Fruit fly (Drosophila melanogaster): ENCODE data around the gene CG17991.

Gene CG17991

DNA sequence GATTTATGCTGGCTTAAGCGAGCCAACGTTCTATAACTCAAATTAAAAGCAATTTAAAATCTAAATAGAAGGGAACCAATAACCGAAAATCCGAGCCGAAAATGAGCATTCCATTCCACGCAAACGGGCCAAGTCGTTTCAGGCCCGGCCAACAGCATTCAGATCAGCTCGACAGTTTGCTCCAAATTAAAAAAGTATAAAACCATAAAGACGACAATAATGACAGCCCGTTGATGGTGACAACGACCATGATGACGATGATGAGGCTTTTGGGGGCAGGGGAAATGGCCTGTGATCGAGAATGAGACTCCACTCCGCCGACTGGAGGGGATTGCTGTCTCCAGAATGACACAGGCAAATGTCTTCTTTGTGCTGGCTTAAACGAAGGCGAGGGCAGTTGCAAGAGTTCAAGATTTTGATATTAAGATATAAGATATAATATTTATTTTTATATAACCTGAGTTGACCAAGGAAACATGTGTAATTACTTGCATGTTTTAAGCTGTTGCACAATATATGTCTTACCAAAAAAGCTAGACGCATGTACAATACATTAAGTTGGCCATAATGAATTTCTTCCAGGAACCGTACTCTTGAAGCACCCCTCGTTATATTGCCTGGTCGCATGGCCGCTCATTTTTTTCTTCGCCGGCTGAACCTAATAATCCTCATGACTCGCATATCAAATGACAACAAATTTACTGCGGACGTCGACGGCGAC is 36.2 kb upstream of the CG17991 start (continued):
- no peak for TF ChIP-seq Poxn (GFP tag; IDR thresholded peaks at IDR 0.05)
- TF ChIP-seq CG12391 (tag; optimal IDR thresholded peaks at IDR 0.05): peak; percentile 14
- no peak for TF ChIP-seq ato (GFP tag; IDR thresholded peaks at IDR 0.05; ENCODE audit: partially characterized antibody)
- no peak for TF ChIP-seq sens (GFP tag)
- TF ChIP-seq CG8290 (GFP tag; optimal IDR thresholded peaks at IDR 0.05): no peak
- no peak for TF ChIP-seq CG8290 (tag; optimal IDR thresholded peaks at IDR 0.05)
- no peak for TF ChIP-seq unpg (GFP tag; optimal IDR thresholded peaks at IDR 0.05)
- TF ChIP-seq CG10267 (tag; optimal IDR thresholded peaks at IDR 0.05): peak; percentile 39
- TF ChIP-seq lmd (GFP tag; IDR thresholded peaks at IDR 0.05): 0 out of 2 replicates have a peak, but pooled peaks have one; percentile 20
- TF ChIP-seq CG9215 (GFP tag; IDR thresholded peaks at IDR 0.05): no peak
- no peak for TF ChIP-seq Dip2 (GFP tag; IDR thresholded peaks at IDR 0.05)
- TF ChIP-seq CG10959 (GFP tag; IDR thresholded peaks at IDR 0.05): no peak
- TF ChIP-seq gcm (GFP tag; optimal IDR thresholded peaks at IDR 0.05): no peak
- TF ChIP-seq CG10431 (GFP tag; optimal IDR thresholded peaks at IDR 0.05): no peak
- no peak for TF ChIP-seq Aef1 (GFP tag; IDR thresholded peaks at IDR 0.05)
- no peak for TF ChIP-seq salm (tag; optimal IDR thresholded peaks at IDR 0.05)
- no peak for TF ChIP-seq z (GFP tag; IDR thresholded peaks at IDR 0.05)
- TF ChIP-seq Jarid2 (GFP tag; optimal IDR thresholded peaks at IDR 0.05): no peak
- TF ChIP-seq Tbp (GFP tag; optimal IDR thresholded peaks at IDR 0.05): no peak
- TF ChIP-seq emc (GFP tag; optimal IDR thresholded peaks at IDR 0.05): no peak
- TF ChIP-seq Xrp1 (GFP tag; IDR thresholded peaks at IDR 0.05): peak; percentile 45; the same call in 1 of the 2 replicates
- no peak for TF ChIP-seq Hr51 (GFP tag; optimal IDR thresholded peaks at IDR 0.05)
- no peak for TF ChIP-seq BtbVII (GFP tag; optimal IDR thresholded peaks at IDR 0.05)
- TF ChIP-seq CG32767 (GFP tag; IDR thresholded peaks at IDR 0.05): no peak
- no peak for TF ChIP-seq fu2 (GFP tag; optimal IDR thresholded peaks at IDR 0.05)
- no peak for TF ChIP-seq pros (GFP tag; optimal IDR thresholded peaks at IDR 0.05)
- no peak for TF ChIP-seq sim (GFP tag; IDR thresholded peaks at IDR 0.05)
- TF ChIP-seq pfk (GFP tag; optimal IDR thresholded peaks at IDR 0.05): no peak
- peak; percentile 27 for TF ChIP-seq CG4424 (GFP tag; optimal IDR thresholded peaks at IDR 0.05)
- no peak for TF ChIP-seq CG18011 (GFP tag; optimal IDR thresholded peaks at IDR 0.05)
- no peak for TF ChIP-seq Asciz (GFP tag; optimal IDR thresholded peaks at IDR 0.05)
- peak; percentile 33 for TF ChIP-seq Sox100B (GFP tag; optimal IDR thresholded peaks at IDR 0.05)
- TF ChIP-seq CG6813 (GFP tag; optimal IDR thresholded peaks at IDR 0.05): no peak
- TF ChIP-seq peb (GFP tag; IDR thresholded peaks at IDR 0.05): no peak
- peak; percentile 6 for TF ChIP-seq tap (tag; optimal IDR thresholded peaks at IDR 0.05)
- no peak for TF ChIP-seq Nf-YC (tag; optimal IDR thresholded peaks at IDR 0.05)
- peak; percentile 31 for TF ChIP-seq CG2678 (tag; optimal IDR thresholded peaks at IDR 0.05)
- TF ChIP-seq corto (GFP tag; optimal IDR thresholded peaks at IDR 0.05): no peak
- no peak for TF ChIP-seq ems (GFP tag; optimal IDR thresholded peaks at IDR 0.05)
- no peak for TF ChIP-seq tio (GFP tag; optimal IDR thresholded peaks at IDR 0.05)
- peak; percentile 19 for TF ChIP-seq CG7839 (tag; optimal IDR thresholded peaks at IDR 0.05)
- TF ChIP-seq lov (optimal IDR thresholded peaks at IDR 0.05): no peak
- peak; percentile 26; the same call in 1 of the 3 replicates for TF ChIP-seq lov (GFP tag; IDR thresholded peaks at IDR 0.05)
- no peak for TF ChIP-seq her (GFP tag; optimal IDR thresholded peaks at IDR 0.05)
- TF ChIP-seq Hr78 (GFP tag; optimal IDR thresholded peaks at IDR 0.05): peak in 1 of 2 experiments; percentile 15
- no peak for TF ChIP-seq tll (GFP tag; optimal IDR thresholded peaks at IDR 0.05)
- peak; percentile 3 for TF ChIP-seq lbe (GFP tag; optimal IDR thresholded peaks at IDR 0.05)
- no peak for TF ChIP-seq Trl (optimal IDR thresholded peaks at IDR 0.05)
- TF ChIP-seq Trl (GFP tag; optimal IDR thresholded peaks at IDR 0.05): no peak
- no peak for TF ChIP-seq ro (GFP tag; IDR thresholded peaks at IDR 0.05)
- no peak for TF ChIP-seq CG14014 (GFP tag; IDR thresholded peaks at IDR 0.05)
